Worm (Caenorhabditis elegans): ENCODE results near the gene clec-126.

Gene clec-126

DNA sequence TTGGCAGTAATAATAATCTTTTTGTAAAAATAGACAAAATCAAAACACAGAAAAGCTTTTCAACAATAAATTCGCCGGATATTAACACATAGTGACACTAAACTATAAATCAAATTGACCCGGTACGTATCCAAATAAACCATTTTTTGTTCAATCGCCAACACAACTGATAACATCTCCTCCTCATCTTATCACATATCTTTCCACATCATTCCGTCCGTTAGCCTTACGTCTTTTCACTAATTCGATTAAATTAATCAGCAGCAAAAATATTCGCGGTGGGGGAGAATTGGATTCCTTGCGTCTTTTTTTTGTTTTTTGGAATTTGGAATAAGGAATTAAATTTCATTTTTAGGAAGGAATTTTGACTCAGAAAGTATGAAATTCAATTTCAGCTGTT is 37.3 kb downstream of the clec-126 start:
- TF ChIP-seq ham-2 (GFP tag; optimal IDR thresholded peaks at IDR 0.05) = no peak
- no peak for TF ChIP-seq ceh-83 (GFP tag; optimal IDR thresholded peaks at IDR 0.05)
- TF ChIP-seq tbx-8 (GFP tag; optimal IDR thresholded peaks at IDR 0.05) = no peak
- TF ChIP-seq unc-39 (tag; optimal IDR thresholded peaks at IDR 0.05) = no peak
- no peak for TF ChIP-seq nhr-28 (tag; optimal IDR thresholded peaks at IDR 0.05)
- no peak for TF ChIP-seq pha-4 (tag; optimal IDR thresholded peaks at IDR 0.05)
- TF ChIP-seq unc-120 (tag; optimal IDR thresholded peaks at IDR 0.05; ENCODE audit: poor library complexity, severe bottlenecking) = no peak
- no peak for TF ChIP-seq zip-8 (tag; optimal IDR thresholded peaks at IDR 0.05)

DNA sequence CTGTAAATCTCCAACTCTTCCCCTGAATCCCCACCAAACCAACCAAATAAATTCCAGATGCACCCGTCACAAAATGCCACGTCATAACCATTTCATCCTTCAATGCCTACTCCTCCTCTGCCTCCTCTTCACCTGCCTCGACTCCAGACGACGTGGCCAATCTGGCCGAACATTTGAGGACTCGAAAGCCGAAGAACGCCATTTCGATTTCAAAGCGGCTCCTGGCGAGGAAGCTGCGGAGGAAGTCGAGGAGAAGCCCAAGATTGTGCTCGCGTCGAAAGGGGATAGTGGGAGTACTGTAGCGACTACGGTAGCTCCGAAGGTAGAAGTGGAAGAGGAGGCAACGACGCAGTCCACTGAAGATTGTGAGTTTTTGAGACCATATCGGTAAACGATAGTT is 38.1 kb downstream of the clec-126 start, which contains the start of gene lgc-45:
lgc-45 (plus strand) TSS at position 56 of the 400 bp plus-strand sequence.
- TF ChIP-seq ztf-11 (tag; optimal IDR thresholded peaks at IDR 0.05) (no peak), lsy-2 (tag; optimal IDR thresholded peaks at IDR 0.05) (no peak), ceh-83 (GFP tag; optimal IDR thresholded peaks at IDR 0.05) (no peak), flh-1 (GFP tag; optimal IDR thresholded peaks at IDR 0.05) (no peak)

DNA sequence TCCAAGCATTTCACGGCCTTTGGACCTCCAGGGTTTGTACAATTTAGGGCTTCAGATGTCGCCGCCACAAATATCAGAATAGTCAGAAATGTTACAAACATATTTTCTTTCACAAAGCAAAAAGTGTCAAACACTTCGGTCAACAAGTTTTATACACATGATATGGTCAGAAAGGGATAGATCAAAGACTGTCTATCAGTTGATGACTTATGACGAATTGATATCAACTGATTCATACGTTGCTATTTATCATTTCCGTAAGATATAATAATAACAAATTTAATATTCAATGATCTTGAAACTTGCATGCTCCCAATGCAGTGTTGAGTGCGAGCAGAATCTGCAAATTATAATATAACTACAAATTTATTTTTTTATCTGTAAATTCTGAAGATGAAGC is 41.3 kb downstream of the clec-126 start, which contains the start of gene W10G11.1:
W10G11.1 (minus strand) TSS at position 101 of the 400 bp plus-strand sequence.
- TF ChIP-seq drap-1 (GFP tag; optimal IDR thresholded peaks at IDR 0.05) (no peak), hlh-1 (tag; optimal IDR thresholded peaks at IDR 0.05) (no peak), M03D4.4 (tag; optimal IDR thresholded peaks at IDR 0.05) (no peak), unc-62 (GFP tag; optimal IDR thresholded peaks at IDR 0.05) (no peak), pha-4 (tag; optimal IDR thresholded peaks at IDR 0.05) (no peak), tbx-8 (GFP tag; optimal IDR thresholded peaks at IDR 0.05) (no peak), elt-3 (tag; optimal IDR thresholded peaks at IDR 0.05) (no peak), ham-2 (GFP tag; optimal IDR thresholded peaks at IDR 0.05) (no peak), mep-1 (tag; optimal IDR thresholded peaks at IDR 0.05) (no peak), mls-2 (tag; optimal IDR thresholded peaks at IDR 0.05) (no peak), unc-39 (tag; optimal IDR thresholded peaks at IDR 0.05) (no peak), ceh-83 (GFP tag; optimal IDR thresholded peaks at IDR 0.05) (no peak), nhr-28 (tag; optimal IDR thresholded peaks at IDR 0.05) (no peak), nhr-2 (tag; optimal IDR thresholded peaks at IDR 0.05) (no peak), ztf-11 (tag; optimal IDR thresholded peaks at IDR 0.05) (no peak), nhr-12 (tag; optimal IDR thresholded peaks at IDR 0.05) (no peak), ces-1 (GFP tag; optimal IDR thresholded peaks at IDR 0.05) (no peak)

DNA sequence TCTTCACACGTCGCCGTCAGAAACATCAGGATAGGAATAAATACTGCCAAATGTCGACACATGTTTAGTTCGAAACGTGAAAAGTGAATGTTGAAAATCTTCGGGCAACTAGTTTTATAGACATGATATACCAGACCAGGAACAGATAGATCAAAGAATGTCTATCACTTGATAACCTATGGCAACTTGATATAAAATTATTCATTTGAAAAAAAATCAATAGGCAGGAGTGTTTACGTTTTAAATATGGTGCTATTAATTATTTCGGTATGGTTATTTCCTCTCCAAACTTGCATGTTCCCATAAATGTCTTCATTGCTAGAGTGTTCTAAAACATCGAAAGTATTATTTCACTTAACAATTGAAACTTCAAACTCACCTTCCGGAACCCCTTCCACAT is 42.3 kb downstream of the clec-126 start, which contains the start of gene W10G11.2:
W10G11.2 (minus strand) TSS at position 101 of the 400 bp plus-strand sequence.
- TF ChIP-seq flh-1 (GFP tag; optimal IDR thresholded peaks at IDR 0.05) = no peak
- TF ChIP-seq elt-1 (tag; optimal IDR thresholded peaks at IDR 0.05; ENCODE audit: borderline replicate concordance, insufficient read depth) = no peak

DNA sequence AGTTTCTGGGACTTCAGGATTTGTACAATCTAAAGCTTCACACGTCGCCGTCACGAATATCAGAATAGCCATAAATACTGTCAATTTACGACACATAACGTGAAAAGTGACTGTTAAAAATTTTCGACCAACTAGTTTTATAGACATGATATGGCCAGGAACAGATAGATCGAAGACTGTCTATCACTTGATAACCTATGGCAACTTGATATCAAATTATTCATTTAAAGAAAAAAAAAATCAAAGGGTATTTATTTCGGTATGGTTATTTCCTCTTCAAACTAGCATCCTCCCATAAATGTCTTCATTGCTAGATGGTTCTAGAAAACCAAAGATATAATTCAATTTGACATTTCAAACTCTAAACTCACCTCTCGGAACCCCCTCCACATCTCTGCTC is 43.1 kb downstream of the clec-126 start, which contains the start of gene W10G11.3:
W10G11.3 (minus strand) TSS at position 101 of the 400 bp plus-strand sequence.
- TF ChIP-seq nhr-76 (tag; optimal IDR thresholded peaks at IDR 0.05) (no peak), nhr-2 (tag; optimal IDR thresholded peaks at IDR 0.05) (no peak), zip-8 (tag; optimal IDR thresholded peaks at IDR 0.05) (no peak), ces-1 (GFP tag; optimal IDR thresholded peaks at IDR 0.05) (no peak), hlh-1 (tag; optimal IDR thresholded peaks at IDR 0.05) (no peak), tbx-8 (GFP tag; optimal IDR thresholded peaks at IDR 0.05) (no peak), mls-2 (tag; optimal IDR thresholded peaks at IDR 0.05) (no peak), snpc-4 (tag; optimal IDR thresholded peaks at IDR 0.05) (no peak), M03D4.4 (tag; optimal IDR thresholded peaks at IDR 0.05) (no peak), drap-1 (GFP tag; optimal IDR thresholded peaks at IDR 0.05) (no peak), nhr-237 (tag; optimal IDR thresholded peaks at IDR 0.05) (no peak), unc-62 (GFP tag; optimal IDR thresholded peaks at IDR 0.05) (no peak), unc-120 (tag; optimal IDR thresholded peaks at IDR 0.05; ENCODE audit: poor library complexity, severe bottlenecking) (no peak)

DNA sequence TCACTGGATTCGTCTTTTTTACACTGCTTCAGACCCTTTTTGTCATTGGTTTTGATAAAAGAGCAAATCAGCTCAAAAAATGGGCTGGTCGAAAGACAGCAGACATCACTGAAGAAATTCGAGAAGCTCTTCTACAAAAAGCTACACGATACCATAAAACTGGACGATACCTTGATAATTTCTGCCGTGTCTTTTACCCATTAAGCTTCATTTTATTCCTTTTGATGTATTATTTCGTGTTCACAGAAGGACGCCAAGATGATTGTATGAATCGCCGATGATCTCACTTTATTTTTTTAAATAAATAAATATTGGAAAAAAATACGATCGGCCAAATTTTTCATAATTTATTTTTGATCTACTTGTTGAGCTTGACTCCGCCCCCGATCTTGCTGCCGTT is 47.8 kb downstream of the clec-126 start:
- TF ChIP-seq sem-2 (GFP tag; optimal IDR thresholded peaks at IDR 0.05) (no peak), elt-1 (tag; optimal IDR thresholded peaks at IDR 0.05; ENCODE audit: borderline replicate concordance, insufficient read depth) (no peak), ceh-83 (GFP tag; optimal IDR thresholded peaks at IDR 0.05) (no peak), lin-32 (GFP tag; optimal IDR thresholded peaks at IDR 0.05) (no peak)

DNA sequence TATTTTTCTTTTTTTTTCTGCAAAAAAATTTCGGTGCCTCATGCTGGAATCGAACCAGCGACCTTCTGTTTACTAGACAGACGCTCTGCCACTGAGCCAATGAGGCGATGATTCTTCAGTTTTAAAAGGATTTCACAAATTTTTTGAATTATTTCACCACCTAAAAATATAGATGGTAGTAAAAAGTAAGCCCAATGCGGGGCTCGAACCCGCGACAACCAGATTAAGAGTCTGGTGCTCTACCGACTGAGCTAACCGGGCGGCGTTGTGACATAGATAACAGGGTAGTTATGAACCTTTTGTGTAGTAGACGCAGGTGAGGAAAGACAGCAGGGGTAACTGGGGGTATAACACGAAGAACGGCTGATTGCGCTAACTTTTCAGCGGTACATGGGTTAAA is 48.3 kb downstream of the clec-126 start:
- TF ChIP-seq sem-2 (GFP tag; optimal IDR thresholded peaks at IDR 0.05) (peak; percentile 59), drap-1 (GFP tag; optimal IDR thresholded peaks at IDR 0.05) (peak; percentile 52), mls-2 (tag; optimal IDR thresholded peaks at IDR 0.05) (peak; percentile 4), bed-3 (GFP tag; optimal IDR thresholded peaks at IDR 0.05) (peak; percentile 56), lin-13 (tag; optimal IDR thresholded peaks at IDR 0.05) (peak; percentile 8), unc-120 (tag; optimal IDR thresholded peaks at IDR 0.05; ENCODE audit: poor library complexity, severe bottlenecking) (peak; percentile 60), tbx-8 (GFP tag; optimal IDR thresholded peaks at IDR 0.05) (peak; percentile 18), M03D4.4 (tag; optimal IDR thresholded peaks at IDR 0.05) (peak; percentile 68), ceh-83 (GFP tag; optimal IDR thresholded peaks at IDR 0.05) (peak; percentile 85), sptf-1 (tag; optimal IDR thresholded peaks at IDR 0.05) (peak; percentile 58), ham-2 (GFP tag; optimal IDR thresholded peaks at IDR 0.05) (peak; percentile 41), ceh-43 (GFP tag; optimal IDR thresholded peaks at IDR 0.05) (peak; percentile 39), cnd-1 (tag; optimal IDR thresholded peaks at IDR 0.05) (peak; percentile 72)

All from whole organism, mixed stage, embryonic.